Fruit fly (Drosophila melanogaster) whole organism, embryonic: Measurements from ENCODE around the gene ath.
A peak's percentile ranks its signal among the peaks of the same experiment; 100 is the strongest.

ENCODE experiments used
- Atf3 ChIP-seq: fragments of 200-800 bp; sonication (Bioruptor generic); optimal IDR thresholded peaks from 3 replicates; lab custom pipeline; 2016; ENCODE audit warnings: missing biosample characterization, missing genetic modification characterization
- Atf6 ChIP-seq: fragments of 200-800 bp; sonication (Bioruptor generic); IDR thresholded peaks from 2 replicates; pipeline ENCODE4 v1.3.6; 2022; ENCODE audit warnings: missing biosample characterization, missing genetic modification characterization
- CG10209 ChIP-seq: fragments of 200-800 bp; sonication (Bioruptor generic); optimal IDR thresholded peaks from 3 replicates; lab custom pipeline; 2017; ENCODE audit warnings: missing biosample characterization, mild to moderate bottlenecking, missing genetic modification characterization, missing genetic modification reagents
- CG12104 ChIP-seq: fragments of 200-800 bp; sonication (Bioruptor generic); optimal IDR thresholded peaks from 3 replicates; lab custom pipeline; 2016; ENCODE audit warnings: missing biosample characterization, missing genetic modification characterization
- CG12659 ChIP-seq: fragments of 200-800 bp; sonication (Bioruptor generic); optimal IDR thresholded peaks from 3 replicates; lab custom pipeline; 2017; ENCODE audit warnings: mild to moderate bottlenecking, missing biosample characterization, missing genetic modification reagents, missing genetic modification characterization
- CG14860 ChIP-seq: fragments of 200-800 bp; sonication (Bioruptor generic); IDR thresholded peaks from 3 replicates; pipeline ENCODE4 v1.3.6; 2022; ENCODE audit warnings: missing biosample characterization, missing genetic modification characterization; ENCODE audit not compliant: partially characterized antibody
- CG2116 ChIP-seq: fragments of 200-800 bp; sonication (Bioruptor generic); optimal IDR thresholded peaks from 3 replicates; lab custom pipeline; 2018; ENCODE audit warnings: missing biosample characterization, mild to moderate bottlenecking, missing genetic modification characterization
- CG2120 ChIP-seq: fragments of 200-800 bp; sonication (Bioruptor generic); optimal IDR thresholded peaks from 3 replicates; lab custom pipeline; 2016; ENCODE audit warnings: missing biosample characterization, missing genetic modification characterization
- CG2875 ChIP-seq: fragments of 200-800 bp; sonication (Bioruptor generic); optimal IDR thresholded peaks from 2 replicates; lab custom pipeline; 2017; ENCODE audit warnings: missing biosample characterization, mild to moderate bottlenecking, missing genetic modification characterization, missing genetic modification reagents
- CG3163 ChIP-seq: fragments of 200-800 bp; sonication (Bioruptor generic); optimal IDR thresholded peaks from 3 replicates; lab custom pipeline; 2016; ENCODE audit warnings: missing biosample characterization, missing genetic modification characterization
- CG3281 ChIP-seq: fragments of 200-800 bp; sonication (Bioruptor generic); optimal IDR thresholded peaks from 3 replicates; lab custom pipeline; 2017; ENCODE audit warnings: missing biosample characterization, mild to moderate bottlenecking, missing genetic modification characterization
- CG34224 ChIP-seq: fragments of 200-800 bp; sonication (Bioruptor generic); IDR thresholded peaks from 3 replicates; pipeline ENCODE4 v1.3.6; 2022; ENCODE audit warnings: missing biosample characterization, missing genetic modification characterization; ENCODE audit not compliant: partially characterized antibody
- CG6791 ChIP-seq: fragments of 200-800 bp; sonication (Bioruptor generic); IDR thresholded peaks from 3 replicates; pipeline ENCODE4 v1.3.6; 2022; ENCODE audit warnings: missing biosample characterization, missing genetic modification characterization; ENCODE audit not compliant: partially characterized antibody
- CG7357 ChIP-seq: fragments of 200-800 bp; sonication (Bioruptor generic); IDR thresholded peaks from 3 replicates; pipeline ENCODE4 v1.3.6; 2022; ENCODE audit warnings: missing biosample characterization, missing genetic modification characterization
- CG8290 ChIP-seq, 3 experiments: fragments of 200-800 bp; sonication (Bioruptor generic); optimal IDR thresholded peaks; 2 replicates each; lab custom pipeline; 2016 to 2019; ENCODE audit warnings: missing biosample characterization in 3 of 3, missing genetic modification characterization in 3 of 3, mild to moderate bottlenecking in 2 of 3, moderate library complexity in 1 of 3
- CG9609 ChIP-seq: fragments of 200-800 bp; sonication (Bioruptor generic); optimal IDR thresholded peaks from 3 replicates; lab custom pipeline; 2016; ENCODE audit warnings: missing biosample characterization, missing genetic modification characterization
- CG9797 ChIP-seq: fragments of 200-800 bp; sonication (Bioruptor generic); optimal IDR thresholded peaks from 3 replicates; lab custom pipeline; 2018; ENCODE audit warnings: missing biosample characterization, mild to moderate bottlenecking, missing genetic modification characterization
- Dbx ChIP-seq: fragments of 200-800 bp; sonication (Bioruptor generic); IDR thresholded peaks from 3 replicates; pipeline ENCODE4 v1.3.6; 2022; ENCODE audit warnings: missing biosample characterization, missing genetic modification characterization
- Drgx ChIP-seq: fragments of 200-800 bp; sonication (Bioruptor generic); IDR thresholded peaks from 2 replicates; pipeline ENCODE4 v1.3.6; 2022; ENCODE audit warnings: missing biosample characterization, missing genetic modification characterization
- E2f1 ChIP-seq: fragments of 200-800 bp; sonication (Bioruptor generic); IDR thresholded peaks from 2 replicates; pipeline ENCODE4 v1.3.6; 2022; ENCODE audit warnings: missing biosample characterization, missing genetic modification characterization
- E2f2 ChIP-seq: fragments of 200-800 bp; sonication (Bioruptor generic); IDR thresholded peaks from 2 replicates; pipeline ENCODE4 v1.3.6; 2022; ENCODE audit warnings: missing biosample characterization, missing genetic modification characterization
- Fer1 ChIP-seq: fragments of 200-800 bp; sonication (Bioruptor generic); optimal IDR thresholded peaks from 2 replicates; lab custom pipeline; 2017; ENCODE audit warnings: missing biosample characterization, mild to moderate bottlenecking, missing genetic modification characterization
- Fer3 ChIP-seq: fragments of 200-800 bp; sonication (Bioruptor generic); optimal IDR thresholded peaks from 2 replicates; lab custom pipeline; 2018; ENCODE audit warnings: missing biosample characterization, mild to moderate bottlenecking, missing genetic modification characterization, moderate library complexity
- H15 ChIP-seq: fragments of 200-800 bp; sonication (Bioruptor generic); IDR thresholded peaks from 3 replicates; pipeline ENCODE4 v1.3.6; 2022; ENCODE audit warnings: missing biosample characterization, missing genetic modification characterization
- HLH3B ChIP-seq: fragments of 200-800 bp; sonication (Bioruptor generic); IDR thresholded peaks from 2 replicates; pipeline ENCODE4 v1.3.6; 2022; ENCODE audit warnings: missing biosample characterization, missing genetic modification characterization
- HLH54F ChIP-seq: fragments of 200-800 bp; sonication (Bioruptor generic); optimal IDR thresholded peaks from 3 replicates; lab custom pipeline; 2016; ENCODE audit warnings: missing biosample characterization, missing genetic modification characterization
- Lhr ChIP-seq: fragments of 200-800 bp; sonication (Bioruptor generic); optimal IDR thresholded peaks from 3 replicates; lab custom pipeline; 2017; ENCODE audit warnings: mild to moderate bottlenecking, missing biosample characterization, missing genetic modification reagents, missing genetic modification characterization
- Med ChIP-seq: fragments of 200-800 bp; sonication (Bioruptor generic); peaks from one replicate; lab custom pipeline; 2016; ENCODE audit warnings: missing biosample characterization, missing genetic modification characterization, mild to moderate bottlenecking, inconsistent platforms, moderate library complexity
- Meics ChIP-seq: fragments of 200-800 bp; sonication (Bioruptor generic); optimal IDR thresholded peaks from 2 replicates; lab custom pipeline; 2017; ENCODE audit warnings: missing biosample characterization, mild to moderate bottlenecking, missing genetic modification characterization
- PHDP ChIP-seq: fragments of 200-800 bp; sonication (Bioruptor generic); optimal IDR thresholded peaks from 3 replicates; lab custom pipeline; 2018; ENCODE audit warnings: missing biosample characterization, mild to moderate bottlenecking, missing genetic modification characterization, moderate library complexity
- Pdp1 ChIP-seq, 2 experiments: fragments of 200-800 bp; sonication (Bioruptor generic); optimal IDR thresholded peaks; 3 replicates each; lab custom pipeline; 2016; ENCODE audit warnings: missing biosample characterization in 2 of 2, missing genetic modification characterization in 2 of 2, mild to moderate bottlenecking in 1 of 2, moderate library complexity in 1 of 2
- Sry-δ ChIP-seq: fragments of 200-800 bp; sonication (Bioruptor generic); optimal IDR thresholded peaks from 2 replicates; lab custom pipeline; 2016; ENCODE audit warnings: missing biosample characterization, missing genetic modification characterization
- Trl ChIP-seq, 3 experiments: fragments of >200 bp in 2 of 3; fragments of 200-800 bp in 1 of 3; sonication (Bioruptor generic) in 1 of 3; optimal IDR thresholded peaks; 2 replicates in 1 of 3; 3 replicates in 2 of 3; lab custom pipeline; 2016 to 2017; ENCODE audit warnings: missing biosample characterization in 1 of 3, missing genetic modification characterization in 1 of 3
- dmrt11E ChIP-seq: fragments of 200-800 bp; sonication (Bioruptor generic); optimal IDR thresholded peaks from 3 replicates; lab custom pipeline; 2018; ENCODE audit warnings: missing biosample characterization, mild to moderate bottlenecking, missing genetic modification characterization, moderate library complexity
- dpn ChIP-seq, 2 experiments: fragments of 200-800 bp; sonication (Bioruptor generic); optimal IDR thresholded peaks; 3 replicates each; lab custom pipeline; 2016; ENCODE audit warnings: missing biosample characterization in 2 of 2, missing genetic modification characterization in 2 of 2
- gsb-n ChIP-seq: fragments of 200-800 bp; sonication (Bioruptor generic); optimal IDR thresholded peaks from 3 replicates; lab custom pipeline; 2018; ENCODE audit warnings: missing biosample characterization, mild to moderate bottlenecking, missing genetic modification characterization
- her ChIP-seq: fragments of 200-800 bp; sonication (Bioruptor generic); optimal IDR thresholded peaks from 2 replicates; lab custom pipeline; 2016; ENCODE audit warnings: missing biosample characterization, missing genetic modification characterization
- ind ChIP-seq: fragments of 200-800 bp; sonication (Bioruptor generic); optimal IDR thresholded peaks from 3 replicates; lab custom pipeline; 2016; ENCODE audit warnings: missing biosample characterization, missing genetic modification characterization
- lbe ChIP-seq: fragments of 200-800 bp; sonication (Bioruptor generic); optimal IDR thresholded peaks from 2 replicates; lab custom pipeline; 2016; ENCODE audit warnings: missing biosample characterization, mild to moderate bottlenecking, missing genetic modification characterization
- mam ChIP-seq: fragments of 200-800 bp; sonication (Bioruptor generic); optimal IDR thresholded peaks from 3 replicates; lab custom pipeline; 2016; ENCODE audit warnings: missing biosample characterization, missing genetic modification characterization
- nau ChIP-seq: fragments of 200-800 bp; sonication (Bioruptor generic); optimal IDR thresholded peaks from 3 replicates; lab custom pipeline; 2017; ENCODE audit warnings: missing biosample characterization, mild to moderate bottlenecking, missing genetic modification characterization, missing genetic modification reagents
- nerfin-1 ChIP-seq: fragments of 200-800 bp; sonication (Bioruptor generic); optimal IDR thresholded peaks from 3 replicates; lab custom pipeline; 2019; ENCODE audit warnings: missing biosample characterization, mild to moderate bottlenecking, missing genetic modification characterization, moderate library complexity
- rib ChIP-seq: fragments of 200-800 bp; sonication (Bioruptor generic); IDR thresholded peaks from 2 replicates; pipeline ENCODE4 v1.3.6; 2022; ENCODE audit warnings: missing biosample characterization, missing genetic modification characterization
- shn ChIP-seq: fragments of 200-800 bp; sonication (Bioruptor generic); optimal IDR thresholded peaks from 3 replicates; lab custom pipeline; 2016; ENCODE audit warnings: missing biosample characterization, missing genetic modification characterization
- so ChIP-seq: fragments of 200-800 bp; sonication (Bioruptor generic); IDR thresholded peaks from 3 replicates; pipeline ENCODE4 v1.3.6; 2022; ENCODE audit warnings: missing biosample characterization, missing genetic modification characterization
- tio ChIP-seq: fragments of 200-800 bp; sonication (Bioruptor generic); optimal IDR thresholded peaks from 2 replicates; lab custom pipeline; 2017; ENCODE audit warnings: missing biosample characterization, missing genetic modification characterization, inconsistent platforms
- unpg ChIP-seq: fragments of 200-800 bp; sonication (Bioruptor generic); optimal IDR thresholded peaks from 3 replicates; lab custom pipeline; 2018; ENCODE audit warnings: missing biosample characterization, mild to moderate bottlenecking, missing genetic modification characterization, moderate library complexity

Gene ath

DNA sequence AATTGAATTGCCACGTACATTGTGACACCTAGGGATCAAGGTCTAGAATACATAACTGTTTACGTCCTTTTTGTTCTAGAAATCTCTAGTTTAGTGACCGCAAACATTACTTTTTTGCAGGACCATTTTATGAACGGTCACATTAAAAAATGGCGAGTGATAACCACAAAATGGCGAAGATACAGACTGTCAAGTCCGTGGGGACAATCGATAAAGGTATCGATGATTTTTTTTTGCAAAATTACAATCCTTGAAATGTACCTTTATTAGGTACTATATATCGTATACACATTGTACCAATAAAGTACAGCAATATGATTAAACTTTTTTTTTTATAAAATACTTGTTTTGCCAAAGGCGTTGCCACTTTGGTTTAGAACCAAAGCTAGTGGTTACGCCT is 19.5 kb downstream of the ath start (continued):
- TF ChIP-seq CG14860 (GFP tag; lab: Robert Waterston, UW) (0 out of 3 replicates have a peak, but pooled peaks have one; percentile 35), CG6791 (GFP tag; lab: Robert Waterston, UW) (peak; percentile 60; the same call in 2 of the 3 replicates), HLH54F (GFP tag; lab: Kevin White, UChicago) (no peak), Fer3 (tag; lab: Kevin White, UChicago) (no peak), Lhr (GFP tag; lab: Kevin White, UChicago) (peak; percentile 32), tio (GFP tag; lab: Kevin White, UChicago) (no peak), Atf6 (no peak), CG34224 (GFP tag; lab: Robert Waterston, UW) (peak; percentile 44), Sry-δ (peak; percentile 56), CG9797 (GFP tag; lab: Kevin White, UChicago) (peak; percentile 28)

DNA sequence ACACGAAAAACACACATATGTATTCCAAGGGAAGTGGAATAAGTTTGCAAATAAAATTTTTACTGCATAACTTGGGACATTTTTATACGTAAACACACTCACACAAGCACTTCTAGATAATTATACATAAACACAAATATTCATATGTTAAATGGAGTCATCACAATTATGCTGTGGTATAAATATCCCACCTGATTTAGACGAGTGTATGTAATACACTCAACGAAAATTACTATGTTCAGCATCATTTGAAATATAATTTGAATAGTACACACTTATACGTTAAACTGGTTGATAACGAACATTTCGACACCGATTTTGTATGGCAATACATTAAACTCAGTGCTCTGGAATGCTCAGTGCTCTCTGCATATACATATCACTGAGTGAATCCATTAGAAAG is 20.1 kb downstream of the ath start:
- TF ChIP-seq E2f2 (GFP tag; lab: Robert Waterston, UW) (peak; percentile 21; the same call in 1 of the 2 replicates), CG7357 (GFP tag; lab: Robert Waterston, UW) (no peak), CG9609 (GFP tag; lab: Kevin White, UChicago) (no peak), Meics (peak; percentile 44), Pdp1 (GFP tag; optimal IDR thresholded peaks at IDR 0.05; lab: Kevin White, UChicago) (peak in 1 of 2 experiments; percentile 28), CG12104 (GFP tag; lab: Kevin White, UChicago) (peak; percentile 8), lbe (GFP tag; lab: Kevin White, UChicago) (peak; percentile 57), PHDP (tag; lab: Kevin White, UChicago) (peak; percentile 47), shn (peak; percentile 40), mam (GFP tag; lab: Kevin White, UChicago) (peak; percentile 54), CG10209 (no peak), CG8290 (GFP tag; optimal IDR thresholded peaks at IDR 0.05; lab: Kevin White, UChicago) (no peak), CG8290 (tag; optimal IDR thresholded peaks at IDR 0.05; lab: Kevin White, UChicago) (peak in 1 of 2 experiments; percentile 57), her (GFP tag; lab: Kevin White, UChicago) (peak; percentile 14), dmrt11E (peak; percentile 14), CG2116 (GFP tag; lab: Kevin White, UChicago) (no peak), nau (GFP tag; lab: Kevin White, UChicago) (peak; percentile 42), E2f1 (GFP tag; lab: Robert Waterston, UW) (no peak), CG3281 (GFP tag; lab: Kevin White, UChicago) (peak; percentile 36), CG12659 (peak; percentile 25), gsb-n (tag; lab: Kevin White, UChicago) (no peak), CG2875 (GFP tag; lab: Kevin White, UChicago) (peak; percentile 17), CG2120 (peak; percentile 42), unpg (GFP tag; lab: Kevin White, UChicago) (peak; percentile 22), Atf3 (GFP tag; lab: Kevin White, UChicago) (peak; percentile 2), Trl (optimal IDR thresholded peaks at IDR 0.05; lab: Kevin White, UChicago) (peak in 1 of 2 experiments; percentile 7), Trl (GFP tag; optimal IDR thresholded peaks at IDR 0.05; lab: Kevin White, UChicago) (peak; percentile 35), dpn (GFP tag; optimal IDR thresholded peaks at IDR 0.05; lab: Kevin White, UChicago) (peak; percentile 25 to 32), CG3163 (GFP tag; lab: Kevin White, UChicago) (no peak), Drgx (GFP tag; lab: Robert Waterston, UW) (peak; percentile 44), Fer3 (tag; lab: Kevin White, UChicago) (peak; percentile 11), rib (GFP tag; lab: Robert Waterston, UW) (0 out of 2 replicates have a peak, but pooled peaks have one; percentile 58), H15 (GFP tag; lab: Robert Waterston, UW) (no peak), Dbx (GFP tag; lab: Robert Waterston, UW) (0 out of 3 replicates have a peak, but pooled peaks have one; percentile 51), so (GFP tag; lab: Robert Waterston, UW) (0 out of 3 replicates have a peak, but pooled peaks have one; percentile 25), Fer1 (peak; percentile 31), HLH3B (GFP tag; lab: Robert Waterston, UW) (0 out of 2 replicates have a peak, but pooled peaks have one; percentile 20), ind (peak; percentile 36), Med (peak; percentile 81), nerfin-1 (peak; percentile 60)
